Fruit fly (Drosophila melanogaster): ENCODE measurements around the gene Sf3b6.

Sf3b6 gene

DNA sequence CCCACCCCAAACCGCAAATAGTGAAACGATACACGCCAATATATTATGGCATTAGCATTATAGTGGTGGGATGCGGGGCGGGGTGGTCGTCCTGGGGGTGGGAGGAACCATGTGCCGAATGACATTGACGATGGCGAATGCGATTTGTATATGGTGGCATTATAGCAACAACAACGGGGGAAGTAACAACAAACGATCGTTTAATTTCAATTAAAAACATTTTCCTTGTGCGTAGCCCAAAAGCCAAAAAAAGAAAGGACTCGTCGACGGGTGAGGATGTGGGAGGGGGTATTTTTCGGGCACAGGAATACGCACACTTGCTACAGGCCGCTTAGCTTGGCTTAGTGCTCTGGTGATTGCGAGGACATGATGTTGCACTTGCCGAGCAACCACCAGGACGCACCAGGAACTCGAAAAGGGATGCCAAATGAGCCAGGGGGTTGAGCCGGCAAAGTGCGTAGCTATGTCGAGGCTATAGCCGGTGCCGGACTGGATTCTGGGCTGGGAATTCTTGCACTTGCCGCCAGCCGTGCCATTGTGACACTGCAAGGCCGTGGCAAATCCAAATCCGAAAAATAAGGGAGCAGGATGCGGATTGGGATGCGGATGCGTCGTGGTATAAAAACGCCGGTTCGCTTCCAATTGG lies 30.4 kb downstream of the Sf3b6 start, which contains the start of gene Prdm13:
Prdm13 (plus strand) TSS at position 645 of the 646 bp plus-strand sequence.
- no peak for TF ChIP-seq pdm3 (GFP tag; optimal IDR thresholded peaks at IDR 0.05)
- no peak for TF ChIP-seq CG6163 (GFP tag; IDR thresholded peaks at IDR 0.05)
- no peak for TF ChIP-seq Eip78C (GFP tag)
- TF ChIP-seq CG8632 (GFP tag; optimal IDR thresholded peaks at IDR 0.05): no peak
- TF ChIP-seq spab (GFP tag; optimal IDR thresholded peaks at IDR 0.05): no peak
- no peak for TF ChIP-seq CG16779 (tag; optimal IDR thresholded peaks at IDR 0.05)

DNA sequence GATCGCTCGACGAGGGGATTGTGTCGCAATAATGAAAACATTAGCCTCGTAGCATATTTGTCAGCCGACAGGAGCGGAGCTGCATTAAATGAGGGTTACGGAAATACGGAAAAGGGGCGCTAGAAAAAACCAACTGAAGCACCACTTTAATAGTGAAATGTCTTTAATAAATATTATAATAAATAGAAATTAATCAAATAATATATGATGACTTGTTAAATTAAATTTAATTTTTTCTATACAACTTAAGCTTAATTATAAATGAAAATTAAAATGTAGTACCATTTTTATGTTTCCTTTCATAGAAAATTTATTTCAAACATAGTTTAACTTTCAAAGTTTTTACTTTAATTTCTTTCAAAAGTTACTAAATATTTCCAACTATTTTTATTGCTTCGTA lies 31.0 kb downstream of the Sf3b6 start:
- TF ChIP-seq pdm3 (GFP tag; optimal IDR thresholded peaks at IDR 0.05) (no peak), CG8119 (GFP tag; IDR thresholded peaks at IDR 0.05) (no peak), Lpt (GFP tag; optimal IDR thresholded peaks at IDR 0.05) (no peak), CG6808 (GFP tag; optimal IDR thresholded peaks at IDR 0.05) (no peak), CG3032 (tag; optimal IDR thresholded peaks at IDR 0.05) (no peak), OdsH (GFP tag; optimal IDR thresholded peaks at IDR 0.05) (no peak), CG3919 (GFP tag; optimal IDR thresholded peaks at IDR 0.05) (no peak), CG7368 (GFP tag; optimal IDR thresholded peaks at IDR 0.05) (no peak), CG6276 (GFP tag; optimal IDR thresholded peaks at IDR 0.05) (no peak), Blimp-1 (GFP tag; optimal IDR thresholded peaks at IDR 0.05) (no peak), Eip78C (GFP tag) (no peak)

DNA sequence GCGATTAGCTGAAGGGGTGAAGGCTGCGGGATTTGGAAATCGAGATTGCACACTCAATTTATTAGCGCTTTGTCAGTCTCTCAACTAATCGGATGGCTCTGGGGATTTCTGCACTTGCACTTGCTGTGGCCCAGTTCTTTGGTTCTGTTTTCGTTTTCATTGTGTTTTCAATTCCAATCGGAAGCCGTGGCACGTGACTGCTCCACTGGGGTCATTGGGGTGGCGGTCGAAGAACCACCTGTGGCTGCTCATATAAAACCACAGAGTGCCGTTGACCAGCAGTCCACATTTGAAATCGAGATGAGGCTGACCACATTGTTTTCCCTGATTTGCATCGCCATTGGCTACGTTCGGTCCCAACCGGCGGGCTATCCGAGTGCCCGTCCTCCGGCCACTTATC lies 32.5 kb downstream of the Sf3b6 start, which contains the start of gene Cpr65Az:
Cpr65Az (plus strand) TSS at position 301 of the 400 bp plus-strand sequence.
- no peak for TF ChIP-seq CG6792 (GFP tag; optimal IDR thresholded peaks at IDR 0.05)
- TF ChIP-seq cyc (GFP tag; optimal IDR thresholded peaks at IDR 0.05): no peak
- TF ChIP-seq spab (GFP tag; optimal IDR thresholded peaks at IDR 0.05): no peak
- no peak for TF ChIP-seq CG8119 (GFP tag; IDR thresholded peaks at IDR 0.05)

DNA sequence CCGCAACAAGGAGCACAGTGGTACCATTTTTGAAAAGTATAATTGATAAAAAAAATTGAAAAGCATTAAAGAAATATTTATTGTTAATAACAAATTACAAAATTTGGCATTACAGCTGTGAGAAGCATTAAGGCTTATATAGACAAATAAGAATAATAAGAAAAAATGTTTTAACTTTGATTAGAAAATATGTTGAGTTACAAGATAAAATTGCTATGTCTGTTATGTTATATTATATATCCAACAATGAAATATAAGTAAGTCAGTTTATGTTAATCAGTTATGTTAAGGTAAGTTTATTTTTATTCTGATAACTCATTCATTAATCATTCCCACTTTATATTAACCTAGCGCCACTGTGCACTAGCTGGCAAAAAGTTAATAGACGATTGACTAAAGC lies 33.1 kb downstream of the Sf3b6 start:
- TF ChIP-seq svp (GFP tag) (peak; percentile 47), CG8119 (GFP tag; IDR thresholded peaks at IDR 0.05) (no peak), CG6792 (GFP tag; optimal IDR thresholded peaks at IDR 0.05) (no peak)

DNA sequence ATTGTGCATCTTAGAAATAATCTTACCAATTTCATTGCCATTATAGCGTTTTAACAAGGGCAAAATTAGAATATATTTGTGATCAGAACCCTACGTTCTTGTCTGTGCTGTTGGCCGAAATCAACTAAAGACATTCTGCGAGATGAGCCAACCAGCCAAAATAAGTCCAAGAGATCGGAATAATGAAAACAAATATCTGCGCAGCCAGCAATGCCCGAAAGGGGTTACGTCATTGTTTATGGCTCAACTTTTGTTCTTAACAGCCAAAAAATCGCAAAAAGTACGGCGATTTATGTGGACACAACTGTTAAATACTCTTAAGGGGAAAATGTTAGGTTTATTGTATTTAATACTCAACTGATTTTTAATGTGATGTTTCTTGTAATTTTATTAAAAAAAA lies 34.4 kb downstream of the Sf3b6 start, which contains the start of gene Cpr65Ay:
Cpr65Ay (minus strand) TSS at position 101 of the 400 bp plus-strand sequence.
- no peak for TF ChIP-seq net (GFP tag; optimal IDR thresholded peaks at IDR 0.05)
- TF ChIP-seq Eip75B (GFP tag; optimal IDR thresholded peaks at IDR 0.05): no peak
- no peak for TF ChIP-seq CG32006 (GFP tag; optimal IDR thresholded peaks at IDR 0.05)
- TF ChIP-seq ss (GFP tag; optimal IDR thresholded peaks at IDR 0.05): no peak
- TF ChIP-seq Sox102F (GFP tag; optimal IDR thresholded peaks at IDR 0.05): no peak
- no peak for TF ChIP-seq CG16779 (tag; optimal IDR thresholded peaks at IDR 0.05)
- no peak for TF ChIP-seq CG6163 (GFP tag; IDR thresholded peaks at IDR 0.05)
- TF ChIP-seq pdm3 (GFP tag; optimal IDR thresholded peaks at IDR 0.05): no peak
- no peak for TF ChIP-seq Blimp-1 (GFP tag; optimal IDR thresholded peaks at IDR 0.05)
- no peak for TF ChIP-seq CG1621 (tag; optimal IDR thresholded peaks at IDR 0.05)
- TF ChIP-seq acj6 (GFP tag; optimal IDR thresholded peaks at IDR 0.05): no peak
- no peak for TF ChIP-seq Smox (GFP tag; optimal IDR thresholded peaks at IDR 0.05)

DNA sequence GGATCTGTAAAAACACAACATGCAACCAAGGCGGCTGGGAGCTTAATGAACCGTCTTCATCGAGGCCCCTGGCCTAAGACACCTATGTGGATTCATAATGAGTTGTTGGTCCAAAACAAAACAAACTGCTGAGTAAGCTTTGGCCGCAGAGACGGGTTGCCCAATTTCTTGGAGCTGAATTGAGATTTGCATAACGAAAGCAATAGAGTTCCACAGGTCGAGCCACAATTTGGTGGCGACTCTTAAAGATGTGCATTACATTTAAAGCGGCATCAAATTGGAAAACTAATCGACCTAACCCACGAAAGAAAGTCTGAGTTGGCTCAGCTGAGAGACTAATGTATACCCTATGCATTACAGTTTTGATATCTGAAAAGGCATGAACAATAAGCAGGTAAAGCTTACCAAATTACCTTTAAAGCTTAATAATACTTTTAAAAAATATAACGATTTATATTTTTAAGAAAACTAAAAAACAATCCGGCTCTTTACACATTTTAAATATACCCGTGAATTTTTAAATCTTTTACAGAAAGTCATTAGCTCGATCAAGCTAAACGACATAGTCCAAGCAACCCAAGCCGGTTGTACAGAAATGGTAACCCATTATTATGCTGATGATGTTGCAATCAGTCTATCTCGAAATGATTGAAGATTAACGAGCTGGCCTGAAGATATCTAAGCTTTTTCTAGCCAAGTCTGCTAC lies 35.5 kb downstream of the Sf3b6 start, which contains the start of gene CG13297:
CG13297 (minus strand) TSS at position 51 of the 706 bp plus-strand sequence.
- TF ChIP-seq Sox15 (GFP tag; optimal IDR thresholded peaks at IDR 0.05) (no peak), Eip78C (GFP tag) (peak; percentile 34), CG32006 (GFP tag; optimal IDR thresholded peaks at IDR 0.05) (peak; percentile 14), CG6276 (GFP tag; optimal IDR thresholded peaks at IDR 0.05) (peak; percentile 33)
